Fruit fly (Drosophila melanogaster): Measurements from ENCODE around the gene MtnB.

dm6 chr3R:20501910-20502309, 1.6 kb downstream of the MtnB start, which contains the start of gene CG46441:
- TF ChIP-seq h (optimal IDR thresholded peaks at IDR 0.05) (no peak), psq (optimal IDR thresholded peaks at IDR 0.05) (no peak)
